Fruit fly (Drosophila melanogaster): Measurements from ENCODE around the gene CG7352.
A peak's percentile ranks its signal among the peaks of the same experiment; 100 is the strongest.

DNA sequence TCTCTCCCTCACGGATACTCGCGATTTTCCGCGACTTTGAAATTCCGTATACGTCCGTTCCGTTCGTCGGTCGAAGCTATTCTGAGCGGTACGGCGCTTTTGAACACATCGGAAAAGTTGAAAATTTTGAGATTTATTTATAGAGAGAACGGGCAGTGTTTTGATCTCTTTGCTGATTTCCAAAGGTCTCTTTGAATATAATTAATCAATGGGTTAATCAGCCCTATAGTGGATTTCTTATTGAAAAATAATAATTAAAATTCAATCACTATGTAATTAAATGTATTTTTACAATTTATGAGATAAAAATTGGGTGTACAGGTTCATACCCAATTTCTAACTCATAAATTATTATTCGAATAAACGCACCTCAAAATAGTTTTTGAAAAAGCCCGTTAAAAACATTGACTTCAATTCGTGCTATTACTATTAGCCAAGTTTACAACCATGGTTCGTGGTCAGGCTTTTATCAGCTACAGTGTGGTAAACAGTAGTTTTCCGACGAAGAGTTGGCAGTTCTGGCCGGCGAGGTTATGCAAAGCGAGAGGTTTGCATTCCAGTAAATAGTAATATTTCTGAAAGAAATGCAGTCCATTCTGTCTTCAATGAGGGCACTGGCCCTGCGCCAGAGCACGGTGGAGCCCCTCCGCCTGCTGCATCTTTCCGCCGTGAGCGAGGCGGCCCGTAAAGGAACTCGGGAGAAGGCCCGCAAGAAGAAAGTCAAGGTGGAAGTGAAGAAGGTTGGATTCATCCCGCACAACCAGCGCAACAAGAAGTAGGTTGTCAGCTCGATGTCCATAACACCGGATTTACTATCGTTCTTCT, 46.2 kb upstream of the CG7352 start, which contains the start of the genes CG9626 and mRpL1:
- TF ChIP-seq Ets98B (GFP tag; IDR thresholded peaks at IDR 0.05), result no peak
- TF ChIP-seq D1 (tag; optimal IDR thresholded peaks at IDR 0.05), result no peak
- TF ChIP-seq Snoo (tag; optimal IDR thresholded peaks at IDR 0.05), result no peak
- TF ChIP-seq EcR (GFP tag; optimal IDR thresholded peaks at IDR 0.05), result no peak
- no peak for TF ChIP-seq CG15710 (tag; optimal IDR thresholded peaks at IDR 0.05)
- TF ChIP-seq rn (GFP tag; IDR thresholded peaks at IDR 0.05), result no peak
- peak; percentile 53; the same call in 2 of the 3 replicates for TF ChIP-seq CG4496 (GFP tag; IDR thresholded peaks at IDR 0.05)
- TF ChIP-seq Pif1B (GFP tag; optimal IDR thresholded peaks at IDR 0.05), result no peak
- TF ChIP-seq CG8301 (tag; optimal IDR thresholded peaks at IDR 0.05), result no peak
- no peak for TF ChIP-seq fd96Ca (GFP tag; IDR thresholded peaks at IDR 0.05)
- TF ChIP-seq CG14655 (GFP tag; optimal IDR thresholded peaks at IDR 0.05), result no peak
- no peak for TF ChIP-seq CG8159 (tag; optimal IDR thresholded peaks at IDR 0.05)
- no peak for TF ChIP-seq CG32121 (GFP tag; IDR thresholded peaks at IDR 0.05)
